Worm (Caenorhabditis elegans) whole organism, L3 larva: Measurements from ENCODE around the gene K01F9.2.
A peak's percentile ranks its signal among the peaks of the same experiment; 100 is the strongest.

ENCODE experiments used
- R02D3.7 ChIP-seq: fragments of 150-350 bp; optimal IDR thresholded peaks from 2 replicates; lab custom pipeline; 2014; ENCODE audit warnings: missing biosample characterization, missing genetic modification characterization
- ZK546.5 ChIP-seq: sonication (generic microtip); optimal IDR thresholded peaks from 2 replicates; lab custom pipeline; 2017; ENCODE audit warnings: missing biosample characterization, missing genetic modification characterization
- aly-2 ChIP-seq: fragments of 150-350 bp; optimal IDR thresholded peaks from 2 replicates; lab custom pipeline; 2014; ENCODE audit warnings: missing biosample characterization, missing genetic modification characterization
- ama-1 ChIP-seq: fragments of 150-350 bp; optimal IDR thresholded peaks from 2 replicates; lab custom pipeline; 2018
- ceh-16 ChIP-seq: sonication (generic microtip); optimal IDR thresholded peaks from 2 replicates; lab custom pipeline; 2017; ENCODE audit warnings: missing biosample characterization, missing genetic modification characterization
- ceh-28 ChIP-seq: fragments of 150-350 bp; optimal IDR thresholded peaks from 2 replicates; lab custom pipeline; 2014; ENCODE audit warnings: missing biosample characterization, missing genetic modification reagents, missing genetic modification characterization
- ceh-82 ChIP-seq: fragments of 150-350 bp; optimal IDR thresholded peaks from 2 replicates; lab custom pipeline; 2014; ENCODE audit warnings: missing biosample characterization, missing genetic modification characterization
- ceh-9 ChIP-seq: sonication (generic microtip); optimal IDR thresholded peaks from 2 replicates; lab custom pipeline; 2018; ENCODE audit warnings: missing biosample characterization, missing genetic modification characterization
- daf-12 ChIP-seq: fragments of 150-350 bp; optimal IDR thresholded peaks from 2 replicates; lab custom pipeline; 2014; ENCODE audit warnings: missing biosample characterization, missing genetic modification reagents, missing genetic modification characterization
- egl-27 ChIP-seq: sonication (generic microtip); optimal IDR thresholded peaks from 4 replicates; lab custom pipeline; 2017; ENCODE audit warnings: missing biosample characterization, missing genetic modification reagents, missing genetic modification characterization
- elt-1 ChIP-seq: fragments of 150-350 bp; optimal IDR thresholded peaks from 2 replicates; lab custom pipeline; 2014; ENCODE audit warnings: missing biosample characterization, missing genetic modification characterization
- elt-2 ChIP-seq: sonication (generic microtip); optimal IDR thresholded peaks from 2 replicates; lab custom pipeline; 2016; ENCODE audit warnings: missing genetic modification reagents, mild to moderate bottlenecking, missing genetic modification characterization, missing compliant biosample characterization
- elt-3 ChIP-seq, 3 experiments: fragments of 150-350 bp in 1 of 3; sonication (generic microtip) in 2 of 3; optimal IDR thresholded peaks; 2 replicates in 2 of 3; 4 replicates in 1 of 3; lab custom pipeline; 2014 to 2017; ENCODE audit warnings: missing biosample characterization in 3 of 3, missing genetic modification characterization in 3 of 3
- eor-1 ChIP-seq, 2 experiments: fragments of 150-350 bp; optimal IDR thresholded peaks; 2 replicates each; lab custom pipeline; 2014 to 2018; ENCODE audit warnings: missing biosample characterization in 2 of 2, missing genetic modification characterization in 2 of 2
- fkh-10 ChIP-seq: sonication (generic microtip); optimal IDR thresholded peaks from 2 replicates; lab custom pipeline; 2017; ENCODE audit warnings: missing biosample characterization, missing genetic modification reagents, missing genetic modification characterization
- fkh-2 ChIP-seq: fragments of 150-350 bp; optimal IDR thresholded peaks from 2 replicates; lab custom pipeline; 2014; ENCODE audit warnings: missing biosample characterization, missing genetic modification reagents, missing genetic modification characterization
- fos-1 ChIP-seq: fragments of 150-350 bp; optimal IDR thresholded peaks from 2 replicates; lab custom pipeline; 2014; ENCODE audit warnings: missing biosample characterization, missing genetic modification characterization
- hmg-11 ChIP-seq: sonication (generic microtip); optimal IDR thresholded peaks from 2 replicates; lab custom pipeline; 2016; ENCODE audit warnings: missing genetic modification characterization, missing compliant biosample characterization
- lin-15B ChIP-seq: fragments of 150-350 bp; optimal IDR thresholded peaks from 2 replicates; lab custom pipeline; 2014; ENCODE audit warnings: missing biosample characterization, missing genetic modification characterization
- lin-39 ChIP-seq: fragments of 150-350 bp; optimal IDR thresholded peaks from 2 replicates; lab custom pipeline; 2018; ENCODE audit warnings: missing biosample characterization, missing genetic modification reagents, missing genetic modification characterization
- lsy-12 ChIP-seq: sonication (generic microtip); optimal IDR thresholded peaks from 2 replicates; lab custom pipeline; 2016; ENCODE audit warnings: mild to moderate bottlenecking, missing genetic modification characterization, missing compliant biosample characterization
- mdl-1 ChIP-seq: fragments of 150-350 bp; optimal IDR thresholded peaks from 2 replicates; lab custom pipeline; 2014; ENCODE audit warnings: missing biosample characterization, missing genetic modification characterization
- mml-1 ChIP-seq: fragments of 150-350 bp; sonication (generic microtip); optimal IDR thresholded peaks from 3 replicates; lab custom pipeline; 2014; ENCODE audit warnings: missing biosample characterization, missing genetic modification characterization
- nfya-1 ChIP-seq: sonication (generic microtip); optimal IDR thresholded peaks from 2 replicates; lab custom pipeline; 2017; ENCODE audit warnings: missing genetic modification characterization, mild to moderate bottlenecking, missing compliant biosample characterization, antibody characterized with exemption, moderate library complexity; ENCODE audit not compliant: insufficient read depth
- nhr-12 ChIP-seq: fragments of 150-350 bp; optimal IDR thresholded peaks from 2 replicates; lab custom pipeline; 2014; ENCODE audit warnings: missing biosample characterization, missing genetic modification characterization
- nhr-23 ChIP-seq: fragments of 150-350 bp; optimal IDR thresholded peaks from 2 replicates; lab custom pipeline; 2014; ENCODE audit warnings: missing biosample characterization, missing genetic modification reagents, missing genetic modification characterization
- nhr-237 ChIP-seq: fragments of 150-350 bp; optimal IDR thresholded peaks from 2 replicates; lab custom pipeline; 2014; ENCODE audit warnings: missing biosample characterization, missing genetic modification characterization
- nhr-25 ChIP-seq: sonication (generic microtip); optimal IDR thresholded peaks from 2 replicates; lab custom pipeline; 2017; ENCODE audit warnings: missing biosample characterization, missing genetic modification characterization
- nhr-28 ChIP-seq: fragments of 150-350 bp; optimal IDR thresholded peaks from 2 replicates; lab custom pipeline; 2014; ENCODE audit warnings: missing biosample characterization, missing genetic modification characterization
- nhr-43 ChIP-seq: sonication (generic microtip); optimal IDR thresholded peaks from 2 replicates; lab custom pipeline; 2016; ENCODE audit warnings: mild to moderate bottlenecking, missing genetic modification characterization, missing compliant biosample characterization; ENCODE audit not compliant: poor library complexity, severe bottlenecking
- nhr-76 ChIP-seq: fragments of 150-350 bp; sonication (generic microtip); optimal IDR thresholded peaks from 5 replicates; lab custom pipeline; 2014; ENCODE audit warnings: missing biosample characterization, missing genetic modification characterization
- nhr-77 ChIP-seq: fragments of 150-350 bp; optimal IDR thresholded peaks from 2 replicates; lab custom pipeline; 2014; ENCODE audit warnings: missing biosample characterization, missing genetic modification characterization
- pqm-1 ChIP-seq: fragments of 150-350 bp; optimal IDR thresholded peaks from 2 replicates; lab custom pipeline; 2017; ENCODE audit warnings: missing biosample characterization, missing genetic modification characterization, inconsistent platforms
- sea-2 ChIP-seq: fragments of 150-350 bp; sonication (generic microtip); optimal IDR thresholded peaks from 4 replicates; lab custom pipeline; 2014; ENCODE audit warnings: missing biosample characterization, missing genetic modification reagents, missing genetic modification characterization
- skn-1 ChIP-seq: fragments of 150-350 bp; optimal IDR thresholded peaks from 2 replicates; lab custom pipeline; 2014; ENCODE audit warnings: missing biosample characterization, missing genetic modification characterization
- snpc-4 ChIP-seq: fragments of 150-350 bp; optimal IDR thresholded peaks from 2 replicates; lab custom pipeline; 2014; ENCODE audit warnings: missing biosample characterization, missing genetic modification characterization
- tbx-2 ChIP-seq: sonication (generic microtip); optimal IDR thresholded peaks from 2 replicates; lab custom pipeline; 2016; ENCODE audit warnings: mild to moderate bottlenecking, missing genetic modification characterization, missing compliant biosample characterization
- unc-39 ChIP-seq: sonication (generic microtip); optimal IDR thresholded peaks from 4 replicates; lab custom pipeline; 2017; ENCODE audit warnings: missing biosample characterization, missing genetic modification characterization
- ztf-11 ChIP-seq: fragments of 150-350 bp; optimal IDR thresholded peaks from 2 replicates; lab custom pipeline; 2014; ENCODE audit warnings: missing biosample characterization, missing genetic modification characterization
- ztf-4 ChIP-seq: fragments of 150-350 bp; optimal IDR thresholded peaks from 2 replicates; lab custom pipeline; 2014; ENCODE audit warnings: missing biosample characterization, missing genetic modification characterization

K01F9.2 gene

ce11 chrIII:8865294-8865766 lies 11.6 kb downstream of the K01F9.2 start (continued):
- TF ChIP-seq ceh-82 (tag; lab: Kevin White, UChicago) (no peak), sea-2 (GFP tag; lab: Kevin White, UChicago) (no peak)

- no peak for TF ChIP-seq nhr-43 (tag; lab: Kevin White, UChicago)
- no peak for TF ChIP-seq R02D3.7 (tag; lab: Kevin White, UChicago)
- no peak for TF ChIP-seq skn-1 (tag; lab: Kevin White, UChicago)
- no peak for TF ChIP-seq nhr-76 (tag; lab: Kevin White, UChicago)
- TF ChIP-seq aly-2 (tag; lab: Kevin White, UChicago), result no peak
- TF ChIP-seq fkh-2 (tag; lab: Kevin White, UChicago), result no peak
- no peak for TF ChIP-seq ama-1
- no peak for TF ChIP-seq eor-1 (tag; optimal IDR thresholded peaks at IDR 0.05; lab: Kevin White, UChicago)
- no peak for TF ChIP-seq mdl-1
- TF ChIP-seq sea-2 (GFP tag; lab: Kevin White, UChicago), result no peak
- no peak for TF ChIP-seq lsy-12 (tag; lab: Kevin White, UChicago)
- no peak for TF ChIP-seq nhr-77
- no peak for TF ChIP-seq elt-2 (tag; lab: Kevin White, UChicago)
- TF ChIP-seq fkh-10, result no peak
- TF ChIP-seq tbx-2 (tag; lab: Kevin White, UChicago), result no peak
- TF ChIP-seq lin-15B (tag; lab: Kevin White, UChicago), result no peak
- no peak for TF ChIP-seq nhr-28 (tag; lab: Kevin White, UChicago)
Observed at ce11 chrIII:8858482-8858881, 18.4 kb downstream of the K01F9.2 start.

ce11 chrIII:8851961-8852360 lies 25.0 kb downstream of the K01F9.2 start, which contains the start of gene plg-1:
Gene plg-1, plus strand, starts transcription at chrIII:8852261.
- TF ChIP-seq elt-2 (tag; lab: Kevin White, UChicago) (no peak), nhr-237 (tag; lab: Kevin White, UChicago) (no peak), lin-15B (tag; lab: Kevin White, UChicago) (no peak), ztf-4 (tag; lab: Kevin White, UChicago) (no peak), nhr-12 (tag; lab: Kevin White, UChicago) (no peak), fos-1 (tag; lab: Kevin White, UChicago) (no peak), sea-2 (GFP tag; lab: Kevin White, UChicago) (no peak), lsy-12 (tag; lab: Kevin White, UChicago) (no peak), ztf-11 (tag; lab: Kevin White, UChicago) (no peak), nhr-77 (no peak), unc-39 (tag; lab: Kevin White, UChicago) (no peak), nfya-1 (tag; lab: Kevin White, UChicago) (no peak), R02D3.7 (tag; lab: Kevin White, UChicago) (no peak), hmg-11 (no peak), ceh-16 (tag; lab: Kevin White, UChicago) (no peak), pqm-1 (tag; lab: Kevin White, UChicago) (no peak)

- peak; percentile 80 for TF ChIP-seq lin-15B (tag; lab: Kevin White, UChicago)
- no peak for TF ChIP-seq nhr-28 (tag; lab: Kevin White, UChicago)
- peak; percentile 68 for TF ChIP-seq lin-39 (tag; lab: Kevin White, UChicago)
- peak; percentile 25 for TF ChIP-seq lsy-12 (tag; lab: Kevin White, UChicago)
- TF ChIP-seq nhr-23 (tag; lab: Kevin White, UChicago), result peak; percentile 72
- peak; percentile 76 for TF ChIP-seq nhr-43 (tag; lab: Kevin White, UChicago)
- TF ChIP-seq ceh-28, result peak; percentile 38
- peak; percentile 33 for TF ChIP-seq nhr-25 (tag; lab: Kevin White, UChicago)
- TF ChIP-seq mdl-1, result no peak
- no peak for TF ChIP-seq ama-1
- TF ChIP-seq snpc-4 (tag; lab: Kevin White, UChicago), result peak; percentile 67
- TF ChIP-seq elt-2 (tag; lab: Kevin White, UChicago), result peak; percentile 22
Observed at ce11 chrIII:8850482-8851047, 26.4 kb downstream of the K01F9.2 start, which contains the start of gene F44E2.9. Gene F44E2.9, minus strand, starts transcription at chrIII:8850532.

ce11 chrIII:8849507-8849906 lies 27.4 kb downstream of the K01F9.2 start, which contains the start of gene F44E2.8:
Gene F44E2.8, minus strand, starts transcription at chrIII:8849877.
- no peak for TF ChIP-seq egl-27
- TF ChIP-seq eor-1 (tag; optimal IDR thresholded peaks at IDR 0.05; lab: Kevin White, UChicago), result no peak
- no peak for TF ChIP-seq fkh-10
- TF ChIP-seq lin-39 (tag; lab: Kevin White, UChicago), result no peak
- no peak for TF ChIP-seq ZK546.5 (tag; lab: Kevin White, UChicago)
- no peak for TF ChIP-seq mdl-1
- no peak for TF ChIP-seq elt-1 (tag; lab: Kevin White, UChicago)
- TF ChIP-seq mml-1 (tag; lab: Kevin White, UChicago), result no peak
- no peak for TF ChIP-seq nhr-23 (tag; lab: Kevin White, UChicago)
- TF ChIP-seq skn-1 (tag; lab: Kevin White, UChicago), result no peak
- no peak for TF ChIP-seq elt-2 (tag; lab: Kevin White, UChicago)
- no peak for TF ChIP-seq tbx-2 (tag; lab: Kevin White, UChicago)
- TF ChIP-seq hmg-11, result no peak
- no peak for TF ChIP-seq ceh-16 (tag; lab: Kevin White, UChicago)
- no peak for TF ChIP-seq ceh-9 (tag; lab: Kevin White, UChicago)
- TF ChIP-seq elt-3 (tag; optimal IDR thresholded peaks at IDR 0.05; lab: Kevin White, UChicago), result no peak
- TF ChIP-seq daf-12, result no peak
